Worm (Caenorhabditis elegans) whole organism, L1 larva: ENCODE measurements around the gene egl-23.
A peak's percentile ranks its signal among the peaks of the same experiment; 100 is the strongest.

Experiments
- C04F5.9 ChIP-seq: sonication (generic microtip); optimal IDR thresholded peaks from 2 replicates; lab custom pipeline; 2016; ENCODE audit warnings: missing genetic modification characterization, missing compliant biosample characterization
- C34B4.2 ChIP-seq: sonication (generic microtip); optimal IDR thresholded peaks from 2 replicates; lab custom pipeline; 2017; ENCODE audit warnings: mild to moderate bottlenecking, missing genetic modification characterization, missing compliant biosample characterization
- Y116A8C.19 ChIP-seq: sonication (generic microtip); optimal IDR thresholded peaks from 2 replicates; lab custom pipeline; 2016; ENCODE audit warnings: missing compliant biosample characterization, missing genetic modification characterization, borderline replicate concordance
- blmp-1 ChIP-seq: fragments of 150-350 bp; optimal IDR thresholded peaks from 2 replicates; lab custom pipeline; 2014; ENCODE audit warnings: missing biosample characterization, missing genetic modification characterization
- ceh-63 ChIP-seq: fragments of 200-800 bp; sonication (Bioruptor generic); optimal IDR thresholded peaks from 2 replicates; lab custom pipeline; 2018; ENCODE audit warnings: mild to moderate bottlenecking, missing genetic modification characterization, missing compliant biosample characterization
- ceh-8 ChIP-seq: fragments of 200-800 bp; sonication (Bioruptor generic); optimal IDR thresholded peaks from 2 replicates; lab custom pipeline; 2018; ENCODE audit warnings: mild to moderate bottlenecking, missing genetic modification characterization, moderate library complexity, missing compliant biosample characterization
- ceh-82 ChIP-seq, 3 experiments: fragments of 150-350 bp in 1 of 3; sonication (generic microtip) in 2 of 3; optimal IDR thresholded peaks; 2 replicates each; lab custom pipeline; 2014 to 2017; ENCODE audit warnings: missing biosample characterization in 3 of 3, missing genetic modification characterization in 3 of 3
- ceh-88 ChIP-seq: fragments of 200-800 bp; sonication (Bioruptor generic); IDR thresholded peaks from 2 replicates; pipeline ENCODE4 v1.3.6; 2022; ENCODE audit warnings: missing genetic modification characterization, missing compliant biosample characterization
- ceh-90 ChIP-seq: sonication (generic microtip); optimal IDR thresholded peaks from 2 replicates; lab custom pipeline; 2016; ENCODE audit warnings: missing genetic modification characterization, missing compliant biosample characterization
- ces-1 ChIP-seq: fragments of 150-350 bp; optimal IDR thresholded peaks from 2 replicates; lab custom pipeline; 2014; ENCODE audit warnings: missing biosample characterization, missing genetic modification reagents, missing genetic modification characterization
- dpl-1 ChIP-seq, 3 experiments: fragments of 150-350 bp in 2 of 3; sonication (generic microtip) in 1 of 3; optimal IDR thresholded peaks; 2 replicates each; lab custom pipeline; 2014 to 2017; ENCODE audit warnings: missing biosample characterization in 3 of 3, missing genetic modification characterization in 3 of 3, missing genetic modification reagents in 3 of 3
- dsc-1 ChIP-seq: sonication (generic microtip); optimal IDR thresholded peaks from 2 replicates; lab custom pipeline; 2016; ENCODE audit warnings: mild to moderate bottlenecking, missing genetic modification characterization, missing compliant biosample characterization
- efl-3 ChIP-seq: fragments of 200-800 bp; sonication (Bioruptor generic); optimal IDR thresholded peaks from 2 replicates; lab custom pipeline; 2018; ENCODE audit warnings: mild to moderate bottlenecking, missing genetic modification characterization, missing compliant biosample characterization
- egl-13 ChIP-seq: sonication (generic microtip); optimal IDR thresholded peaks from 2 replicates; lab custom pipeline; 2016; ENCODE audit warnings: missing genotype, missing genetic modification reagents, missing genetic modification characterization, missing compliant biosample characterization
- egl-27 ChIP-seq, 2 experiments: fragments of 150-350 bp in 1 of 2; sonication (generic microtip); optimal IDR thresholded peaks; 3 replicates each; lab custom pipeline; 2017 to 2018; ENCODE audit warnings: missing biosample characterization in 2 of 2, missing genetic modification characterization in 2 of 2, missing genetic modification reagents in 2 of 2
- elt-3 ChIP-seq, 6 experiments: fragments of 150-350 bp in 1 of 6; sonication (generic microtip); optimal IDR thresholded peaks; 2 replicates each; lab custom pipeline; 2017 to 2018; ENCODE audit warnings: missing biosample characterization in 6 of 6, missing genetic modification characterization in 6 of 6, inconsistent platforms in 1 of 6
- ets-5 ChIP-seq: fragments of 200-800 bp; sonication (Bioruptor generic); IDR thresholded peaks from 2 replicates; pipeline ENCODE4 v1.3.6; 2022; ENCODE audit warnings: missing genetic modification characterization, missing compliant biosample characterization
- fos-1 ChIP-seq: fragments of 150-350 bp; optimal IDR thresholded peaks from 2 replicates; lab custom pipeline; 2014; ENCODE audit warnings: missing biosample characterization, missing genetic modification characterization
- grh-1 ChIP-seq: fragments of 200-800 bp; sonication (Bioruptor generic); IDR thresholded peaks from 2 replicates; pipeline ENCODE4 v1.3.6; 2022; ENCODE audit warnings: missing genetic modification reagents, missing genetic modification characterization, missing compliant biosample characterization
- irx-1 ChIP-seq: sonication (generic microtip); optimal IDR thresholded peaks from 2 replicates; lab custom pipeline; 2016; ENCODE audit warnings: missing genetic modification characterization, missing compliant biosample characterization
- isw-1 ChIP-seq: fragments of 200-800 bp; sonication (Bioruptor generic); IDR thresholded peaks from 2 replicates; pipeline ENCODE4 v1.3.6; 2022; ENCODE audit warnings: missing genetic modification characterization, missing compliant biosample characterization
- jun-1 ChIP-seq: fragments of 150-350 bp; optimal IDR thresholded peaks from 2 replicates; lab custom pipeline; 2014; ENCODE audit warnings: missing biosample characterization, missing genetic modification reagents, missing genetic modification characterization
- lin-13 ChIP-seq: fragments of 150-350 bp; optimal IDR thresholded peaks from 2 replicates; lab custom pipeline; 2014; ENCODE audit warnings: missing biosample characterization, missing genetic modification reagents, missing genetic modification characterization
- lin-14 ChIP-seq: fragments of 200-800 bp; sonication (Bioruptor generic); optimal IDR thresholded peaks from 2 replicates; lab custom pipeline; 2018; ENCODE audit warnings: mild to moderate bottlenecking, missing genetic modification characterization, moderate library complexity, missing compliant biosample characterization
- lin-15B ChIP-seq: fragments of 150-350 bp; sonication (generic microtip); optimal IDR thresholded peaks from 3 replicates; lab custom pipeline; 2014; ENCODE audit warnings: missing biosample characterization, missing genetic modification characterization
- lin-35 ChIP-seq, 2 experiments: fragments of 150-350 bp; optimal IDR thresholded peaks; 2 replicates each; lab custom pipeline; 2014; ENCODE audit warnings: missing biosample characterization in 2 of 2, missing genetic modification characterization in 2 of 2, missing genetic modification reagents in 2 of 2
- mef-2 ChIP-seq: fragments of 150-350 bp; optimal IDR thresholded peaks from 2 replicates; lab custom pipeline; 2014; ENCODE audit warnings: missing biosample characterization, missing genetic modification characterization
- mep-1 ChIP-seq: fragments of 150-350 bp; optimal IDR thresholded peaks from 2 replicates; lab custom pipeline; 2014; ENCODE audit warnings: missing biosample characterization, missing genetic modification characterization
- nhr-20 ChIP-seq: sonication (generic microtip); optimal IDR thresholded peaks from 2 replicates; lab custom pipeline; 2016; ENCODE audit warnings: mild to moderate bottlenecking, missing genetic modification characterization, missing compliant biosample characterization
- nhr-85 ChIP-seq: sonication (generic microtip); peaks from one replicate; lab custom pipeline; 2016; ENCODE audit warnings: missing genetic modification characterization, inconsistent platforms, missing compliant biosample characterization
- nhr-90 ChIP-seq: sonication (generic microtip); optimal IDR thresholded peaks from 2 replicates; lab custom pipeline; 2016; ENCODE audit warnings: mild to moderate bottlenecking, missing genetic modification characterization, missing compliant biosample characterization; ENCODE audit not compliant: poor library complexity
- pag-3 ChIP-seq: sonication (generic microtip); optimal IDR thresholded peaks from 2 replicates; lab custom pipeline; 2017; ENCODE audit warnings: missing genetic modification characterization, mild to moderate bottlenecking, missing compliant biosample characterization, antibody characterized with exemption, borderline replicate concordance; ENCODE audit not compliant: insufficient read depth
- pqm-1 ChIP-seq: sonication (generic microtip); optimal IDR thresholded peaks from 3 replicates; lab custom pipeline; 2017; ENCODE audit warnings: missing biosample characterization, missing genetic modification characterization
- rnt-1 ChIP-seq: sonication (generic microtip); optimal IDR thresholded peaks from 2 replicates; lab custom pipeline; 2016; ENCODE audit warnings: mild to moderate bottlenecking, missing genetic modification characterization, moderate library complexity, missing compliant biosample characterization
- snpc-4 ChIP-seq: fragments of 150-350 bp; optimal IDR thresholded peaks from 2 replicates; lab custom pipeline; 2014; ENCODE audit warnings: missing biosample characterization, missing genetic modification characterization
- snu-23 ChIP-seq: sonication (generic microtip); optimal IDR thresholded peaks from 2 replicates; lab custom pipeline; 2016; ENCODE audit warnings: missing genetic modification characterization, missing compliant biosample characterization
- tbx-2 ChIP-seq: sonication (generic microtip); optimal IDR thresholded peaks from 2 replicates; lab custom pipeline; 2016; ENCODE audit warnings: missing genetic modification characterization, missing compliant biosample characterization
- unc-130 ChIP-seq: fragments of 150-350 bp; optimal IDR thresholded peaks from 2 replicates; lab custom pipeline; 2017; ENCODE audit warnings: missing biosample characterization, missing genetic modification characterization, inconsistent platforms
- unc-86 ChIP-seq: sonication (generic microtip); optimal IDR thresholded peaks from 2 replicates; lab custom pipeline; 2016; ENCODE audit warnings: missing genetic modification characterization, missing compliant biosample characterization
- unc-98 ChIP-seq: fragments of 200-800 bp; sonication (Bioruptor generic); IDR thresholded peaks from 2 replicates; pipeline ENCODE4 v1.3.6; 2022; ENCODE audit warnings: missing genetic modification characterization, missing compliant biosample characterization
- xbp-1 ChIP-seq: sonication (generic microtip); optimal IDR thresholded peaks from 2 replicates; lab custom pipeline; 2016; ENCODE audit warnings: missing genetic modification characterization, missing compliant biosample characterization
- zip-4 ChIP-seq: fragments of 200-800 bp; sonication (Bioruptor generic); optimal IDR thresholded peaks from 2 replicates; lab custom pipeline; 2018; ENCODE audit warnings: mild to moderate bottlenecking, missing genetic modification characterization, moderate library complexity, missing compliant biosample characterization
- ztf-11 ChIP-seq, 2 experiments: sonication (generic microtip); optimal IDR thresholded peaks; 2 replicates each; lab custom pipeline; 2016 to 2017; ENCODE audit warnings: missing genetic modification characterization in 2 of 2, missing biosample characterization in 1 of 2, missing compliant biosample characterization in 1 of 2
- ztf-4 ChIP-seq: fragments of 150-350 bp; optimal IDR thresholded peaks from 2 replicates; lab custom pipeline; 2014; ENCODE audit warnings: missing biosample characterization, missing genetic modification characterization

The egl-23 gene

DNA sequence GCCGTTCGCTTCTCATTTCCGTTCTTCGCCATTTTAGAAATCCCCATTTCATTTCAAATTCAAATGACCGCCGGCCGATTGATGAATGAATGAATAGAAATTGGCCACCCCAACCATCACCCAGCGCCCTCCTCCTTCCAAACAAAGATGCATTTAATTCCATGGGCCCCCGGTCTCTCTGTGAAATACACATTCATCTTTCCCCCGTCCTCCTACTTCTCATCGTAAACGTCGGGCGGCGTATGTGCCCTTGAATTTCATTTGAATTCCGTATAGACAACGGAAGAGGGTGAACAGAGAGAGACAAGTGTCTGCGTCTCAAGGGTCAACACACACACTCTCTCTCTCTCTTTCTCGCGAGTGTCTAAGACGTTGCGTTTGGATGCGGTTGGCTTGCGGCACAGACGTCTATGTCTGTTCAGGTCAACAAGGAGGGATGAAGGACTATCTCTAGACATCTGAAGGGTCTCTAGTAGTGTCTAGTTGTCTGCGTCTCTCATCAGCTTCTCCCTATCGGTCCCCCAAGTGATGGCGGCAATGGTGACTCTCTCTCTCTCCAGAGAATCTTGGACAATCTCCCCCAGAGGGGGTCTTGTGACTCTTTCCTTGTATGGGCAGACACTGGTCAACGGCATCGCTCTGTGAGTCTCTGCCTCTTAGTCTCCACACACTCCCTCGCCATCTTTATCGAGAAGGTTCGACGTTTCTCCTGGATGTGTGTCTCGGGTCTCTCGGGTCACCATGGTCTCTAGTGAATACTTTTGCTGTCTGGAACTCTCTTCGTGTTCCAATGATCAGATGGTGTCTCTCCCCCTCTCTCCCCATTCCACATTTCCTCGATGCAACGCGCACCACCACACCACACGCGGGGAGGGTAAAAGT, 44.0 kb downstream of the egl-23 start (continued):
- TF ChIP-seq mep-1 (tag; lab: Kevin White, UChicago) (peak; percentile 65), tbx-2 (tag; lab: Kevin White, UChicago) (peak; percentile 85), lin-13 (GFP tag; lab: Kevin White, UChicago) (peak; percentile 86), ets-5 (GFP tag; lab: Robert Waterston, UW) (no peak), rnt-1 (tag; lab: Kevin White, UChicago) (peak; percentile 75), grh-1 (GFP tag; lab: Robert Waterston, UW) (peak; percentile 74), jun-1 (tag; lab: Kevin White, UChicago) (peak; percentile 60), mef-2 (tag; lab: Kevin White, UChicago) (no peak), nhr-20 (tag; lab: Kevin White, UChicago) (peak; percentile 86), unc-130 (no peak), C34B4.2 (tag; lab: Kevin White, UChicago) (peak; percentile 48), pag-3 (tag; lab: Kevin White, UChicago) (no peak), ceh-63 (GFP tag; lab: Kevin White, UChicago) (peak; percentile 39), egl-27 (tag; optimal IDR thresholded peaks at IDR 0.05; lab: Kevin White, UChicago) (peak in 1 of 2 experiments; percentile 61), xbp-1 (peak; percentile 75), ces-1 (GFP tag; lab: Kevin White, UChicago) (no peak), dsc-1 (tag; lab: Kevin White, UChicago) (peak; percentile 75), unc-98 (GFP tag; lab: Robert Waterston, UW) (no peak), snpc-4 (peak; percentile 13), ztf-4 (peak; percentile 53), nhr-90 (tag; lab: Kevin White, UChicago) (peak; percentile 69), lin-15B (tag; lab: Kevin White, UChicago) (peak; percentile 17), zip-4 (GFP tag; lab: Kevin White, UChicago) (peak; percentile 26), ceh-88 (GFP tag; lab: Robert Waterston, UW) (peak; percentile 85), snu-23 (GFP tag; lab: Kevin White, UChicago) (peak; percentile 85), elt-3 (tag; optimal IDR thresholded peaks at IDR 0.05; lab: Kevin White, UChicago) (no peak), Y116A8C.19 (tag; lab: Kevin White, UChicago) (no peak), blmp-1 (peak; percentile 36)
- TF ChIP-seq, all 84 proteins: peak for 52

DNA sequence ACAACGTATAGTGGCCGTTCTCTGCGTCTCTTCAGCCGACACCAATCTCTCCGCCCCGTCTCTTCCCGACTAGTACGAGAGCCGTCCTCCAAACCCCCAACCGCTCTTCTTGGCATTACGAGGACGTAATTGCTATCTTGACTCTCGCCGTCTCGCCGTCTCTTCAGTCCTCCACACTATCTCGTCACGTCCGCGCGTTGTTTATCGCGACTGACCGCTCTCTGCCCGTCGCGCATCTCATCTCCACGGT, 44.5 kb downstream of the egl-23 start:
- TF ChIP-seq unc-86 (tag; lab: Kevin White, UChicago), result peak; percentile 36
- TF ChIP-seq ceh-82 (tag; optimal IDR thresholded peaks at IDR 0.05; lab: Kevin White, UChicago), result peak in 1 of 3 experiments; percentile 27
- peak; percentile 46 for TF ChIP-seq xbp-1
- no peak for TF ChIP-seq lin-35 (GFP tag; optimal IDR thresholded peaks at IDR 0.05; lab: Kevin White, UChicago)
- TF ChIP-seq ztf-11 (tag; optimal IDR thresholded peaks at IDR 0.05; lab: Kevin White, UChicago), result no peak
- peak; percentile 90 for TF ChIP-seq lin-14 (GFP tag; lab: Kevin White, UChicago)
- peak; percentile 13 for TF ChIP-seq nhr-90 (tag; lab: Kevin White, UChicago)
- peak in 1 of 2 experiments; percentile 65 for TF ChIP-seq egl-27 (tag; optimal IDR thresholded peaks at IDR 0.05; lab: Kevin White, UChicago)

DNA sequence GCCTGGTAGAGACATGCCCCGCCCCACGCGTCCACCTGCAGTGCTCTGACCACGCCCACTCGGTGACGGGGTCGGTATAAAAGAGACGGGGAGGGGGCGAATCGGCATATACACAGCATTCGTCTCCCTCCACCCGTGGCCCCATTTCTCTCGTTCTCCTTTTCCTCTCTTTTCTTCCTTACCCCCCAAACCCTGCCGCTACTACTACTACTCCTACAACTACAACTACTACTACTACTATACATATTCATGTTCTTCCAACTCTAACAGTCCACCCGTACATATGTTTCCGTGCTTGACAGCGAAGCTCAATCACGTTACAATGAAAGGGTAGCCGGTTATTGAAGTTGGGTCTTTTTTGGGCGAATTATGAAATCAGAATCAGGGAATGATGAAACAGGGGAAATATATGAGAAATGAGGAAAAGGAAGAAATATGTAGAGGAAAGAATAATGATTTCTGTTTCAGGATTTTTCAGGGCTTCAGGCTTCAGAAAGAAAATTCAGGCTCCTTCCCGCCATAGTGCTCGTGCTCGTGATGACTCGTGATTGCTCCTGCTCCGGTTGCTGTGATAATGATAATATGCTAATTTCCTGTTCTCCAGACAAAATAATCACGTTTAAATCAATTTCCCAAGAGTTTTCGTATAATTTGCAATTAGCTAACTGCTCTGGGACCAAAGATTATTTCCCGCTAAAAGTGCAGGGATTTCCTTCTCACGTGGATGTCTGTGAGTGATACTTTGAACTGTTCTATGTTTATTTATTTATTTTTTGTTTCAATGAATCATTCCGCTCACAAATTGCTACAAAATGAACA, 45.1 kb downstream of the egl-23 start:
- TF ChIP-seq ceh-8 (GFP tag; lab: Kevin White, UChicago) (peak; percentile 56), zip-4 (GFP tag; lab: Kevin White, UChicago) (peak; percentile 76), fos-1 (tag; lab: Kevin White, UChicago) (peak; percentile 70), lin-35 (GFP tag; optimal IDR thresholded peaks at IDR 0.05; lab: Kevin White, UChicago) (peak; percentile 67 to 77), efl-3 (GFP tag; lab: Kevin White, UChicago) (peak; percentile 78), pqm-1 (tag; lab: Kevin White, UChicago) (peak; percentile 67), C04F5.9 (tag; lab: Kevin White, UChicago) (no peak), egl-13 (tag; lab: Kevin White, UChicago) (peak; percentile 79), lin-15B (tag; lab: Kevin White, UChicago) (no peak), nhr-85 (tag; lab: Kevin White, UChicago) (peak; percentile 86), irx-1 (tag; lab: Kevin White, UChicago) (peak; percentile 82), nhr-90 (tag; lab: Kevin White, UChicago) (peak; percentile 56), isw-1 (no peak; the same call in 1 of the 2 replicates), elt-3 (tag; optimal IDR thresholded peaks at IDR 0.05; lab: Kevin White, UChicago) (peak in 2 of 6 experiments; percentile 16 to 67), unc-130 (peak; percentile 39), ceh-90 (peak; percentile 12), dpl-1 (GFP tag; optimal IDR thresholded peaks at IDR 0.05; lab: Kevin White, UChicago) (peak; percentile 0 to 30 (median 5)), mef-2 (tag; lab: Kevin White, UChicago) (peak; percentile 81)
